Worm (Caenorhabditis elegans) whole organism, early embryonic: ENCODE data around the gene E03H12.7.

ENCODE experiments used
- ama-1 ChIP-seq: fragments of 150-350 bp; optimal IDR thresholded peaks from 2 replicates; lab custom pipeline; 2014
- hmg-4 ChIP-seq: fragments of 200-800 bp; sonication (Bioruptor generic); optimal IDR thresholded peaks from 2 replicates; lab custom pipeline; 2018; ENCODE audit warnings: mild to moderate bottlenecking, missing genetic modification characterization, missing compliant biosample characterization

DNA sequence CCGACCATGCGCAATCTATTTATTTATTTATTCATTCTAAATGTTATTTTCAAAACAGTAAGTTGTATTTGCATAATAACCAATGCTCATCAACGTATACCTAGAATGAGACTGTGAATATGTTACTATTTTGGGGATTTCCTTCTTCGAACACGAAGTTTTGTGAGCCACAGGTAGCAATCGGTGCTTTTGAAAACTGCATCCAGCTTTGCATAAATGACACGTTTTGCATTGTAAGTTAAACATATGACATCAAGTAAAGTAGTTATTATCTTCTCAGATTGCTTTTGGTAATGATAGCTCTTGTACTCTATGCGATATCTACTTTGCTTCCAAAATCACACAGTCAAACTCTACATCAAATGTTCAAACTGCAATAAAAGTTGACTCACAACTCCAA, 6.0 kb downstream of the E03H12.7 start, which contains the start of gene E03H12.4:
- TF ChIP-seq ama-1 (lab: Kevin White, UChicago), result no peak
- TF ChIP-seq hmg-4 (GFP tag; lab: Kevin White, UChicago), result no peak
